Worm (Caenorhabditis elegans) whole organism, mixed stage, embryonic: Measurements from ENCODE around the gene Y73F4A.2.

ENCODE experiments used
- M03D4.4 ChIP-seq: sonication (generic microtip); optimal IDR thresholded peaks from 2 replicates; lab custom pipeline; 2017; ENCODE audit warnings: mild to moderate bottlenecking, missing genetic modification characterization, missing compliant biosample characterization
- bed-3 ChIP-seq: fragments of 200-800 bp; sonication (Bioruptor generic); optimal IDR thresholded peaks from 3 replicates; lab custom pipeline; 2018; ENCODE audit warnings: mild to moderate bottlenecking, missing genetic modification characterization, moderate library complexity, missing compliant biosample characterization
- blmp-1 ChIP-seq: fragments of 150-350 bp; optimal IDR thresholded peaks from 2 replicates; lab custom pipeline; 2014; ENCODE audit warnings: missing biosample characterization, missing genetic modification characterization
- ceh-39 ChIP-seq: fragments of 150-350 bp; optimal IDR thresholded peaks from 2 replicates; lab custom pipeline; 2014; ENCODE audit warnings: missing biosample characterization, missing genetic modification characterization
- ces-1 ChIP-seq: fragments of 150-350 bp; optimal IDR thresholded peaks from 2 replicates; lab custom pipeline; 2014; ENCODE audit warnings: missing biosample characterization, missing genetic modification reagents, missing genetic modification characterization
- drap-1 ChIP-seq: fragments of 200-800 bp; sonication (Bioruptor generic); optimal IDR thresholded peaks from 3 replicates; lab custom pipeline; 2018; ENCODE audit warnings: mild to moderate bottlenecking, missing genetic modification characterization, missing compliant biosample characterization
- elt-1 ChIP-seq: sonication (generic microtip); optimal IDR thresholded peaks from 2 replicates; lab custom pipeline; 2017; ENCODE audit warnings: missing genetic modification characterization, mild to moderate bottlenecking, missing compliant biosample characterization, antibody characterized with exemption, moderate library complexity, borderline replicate concordance; ENCODE audit not compliant: insufficient read depth
- flh-1 ChIP-seq: fragments of 200-800 bp; sonication (Bioruptor generic); optimal IDR thresholded peaks from 2 replicates; lab custom pipeline; 2018; ENCODE audit warnings: mild to moderate bottlenecking, missing genetic modification characterization, moderate library complexity, missing compliant biosample characterization
- ham-2 ChIP-seq: fragments of 200-800 bp; sonication (Bioruptor generic); optimal IDR thresholded peaks from 2 replicates; lab custom pipeline; 2018; ENCODE audit warnings: mild to moderate bottlenecking, missing genetic modification characterization, missing compliant biosample characterization
- hlh-1 ChIP-seq: fragments of 150-350 bp; optimal IDR thresholded peaks from 2 replicates; lab custom pipeline; 2014; ENCODE audit warnings: missing biosample characterization, missing genetic modification reagents, missing genetic modification characterization
- lin-13 ChIP-seq: fragments of 150-350 bp; optimal IDR thresholded peaks from 2 replicates; lab custom pipeline; 2014; ENCODE audit warnings: missing biosample characterization, missing genetic modification characterization
- lin-32 ChIP-seq: fragments of 200-800 bp; sonication (Bioruptor generic); optimal IDR thresholded peaks from 2 replicates; lab custom pipeline; 2018; ENCODE audit warnings: mild to moderate bottlenecking, missing genetic modification characterization, missing compliant biosample characterization
- lsy-2 ChIP-seq: fragments of 150-350 bp; optimal IDR thresholded peaks from 2 replicates; lab custom pipeline; 2014; ENCODE audit warnings: missing biosample characterization, missing genetic modification characterization
- mab-5 ChIP-seq: fragments of 150-350 bp; optimal IDR thresholded peaks from 2 replicates; lab custom pipeline; 2014; ENCODE audit warnings: missing biosample characterization, missing genetic modification characterization
- mep-1 ChIP-seq: fragments of 150-350 bp; optimal IDR thresholded peaks from 2 replicates; lab custom pipeline; 2017; ENCODE audit warnings: missing biosample characterization, missing genetic modification reagents, missing genetic modification characterization, inconsistent platforms
- mls-2 ChIP-seq: sonication (generic microtip); optimal IDR thresholded peaks from 2 replicates; lab custom pipeline; 2016; ENCODE audit warnings: mild to moderate bottlenecking, missing genetic modification characterization, moderate library complexity, missing compliant biosample characterization
- nhr-2 ChIP-seq: fragments of 150-350 bp; optimal IDR thresholded peaks from 2 replicates; lab custom pipeline; 2014; ENCODE audit warnings: missing biosample characterization, missing genetic modification characterization
- nhr-237 ChIP-seq: fragments of 150-350 bp; optimal IDR thresholded peaks from 2 replicates; lab custom pipeline; 2014; ENCODE audit warnings: missing biosample characterization, missing genetic modification characterization
- nhr-76 ChIP-seq: sonication (generic microtip); optimal IDR thresholded peaks from 2 replicates; lab custom pipeline; 2017; ENCODE audit warnings: missing biosample characterization, missing genetic modification characterization
- pha-4 ChIP-seq: fragments of 150-350 bp; optimal IDR thresholded peaks from 2 replicates; lab custom pipeline; 2018; ENCODE audit warnings: missing biosample characterization, missing genetic modification reagents, missing genetic modification characterization
- sem-2 ChIP-seq: fragments of 200-800 bp; sonication (Bioruptor generic); optimal IDR thresholded peaks from 2 replicates; lab custom pipeline; 2018; ENCODE audit warnings: mild to moderate bottlenecking, missing genetic modification characterization, missing compliant biosample characterization
- snpc-4 ChIP-seq: fragments of 150-350 bp; optimal IDR thresholded peaks from 2 replicates; lab custom pipeline; 2014; ENCODE audit warnings: missing biosample characterization, missing genetic modification characterization
- sptf-1 ChIP-seq: sonication (generic microtip); optimal IDR thresholded peaks from 2 replicates; lab custom pipeline; 2017; ENCODE audit warnings: mild to moderate bottlenecking, missing genetic modification characterization, moderate library complexity, missing compliant biosample characterization
- tbx-8 ChIP-seq: fragments of 200-800 bp; sonication (Bioruptor generic); optimal IDR thresholded peaks from 2 replicates; lab custom pipeline; 2018; ENCODE audit warnings: mild to moderate bottlenecking, missing genetic modification characterization, moderate library complexity, missing compliant biosample characterization
- unc-120 ChIP-seq: sonication (generic microtip); optimal IDR thresholded peaks from 2 replicates; lab custom pipeline; 2017; ENCODE audit warnings: missing genetic modification characterization, missing compliant biosample characterization; ENCODE audit not compliant: poor library complexity, severe bottlenecking
- unc-39 ChIP-seq: fragments of 150-350 bp; optimal IDR thresholded peaks from 2 replicates; lab custom pipeline; 2014; ENCODE audit warnings: missing biosample characterization, missing genetic modification characterization
- unc-62 ChIP-seq: fragments of 150-350 bp; optimal IDR thresholded peaks from 2 replicates; lab custom pipeline; 2014; ENCODE audit warnings: missing biosample characterization, missing genetic modification reagents, missing genetic modification characterization
- zip-8 ChIP-seq: fragments of 150-350 bp; optimal IDR thresholded peaks from 2 replicates; lab custom pipeline; 2014; ENCODE audit warnings: missing biosample characterization, missing genetic modification characterization
- ztf-11 ChIP-seq: fragments of 150-350 bp; optimal IDR thresholded peaks from 2 replicates; lab custom pipeline; 2014; ENCODE audit warnings: missing biosample characterization, missing genetic modification characterization

Y73F4A.2 gene

DNA sequence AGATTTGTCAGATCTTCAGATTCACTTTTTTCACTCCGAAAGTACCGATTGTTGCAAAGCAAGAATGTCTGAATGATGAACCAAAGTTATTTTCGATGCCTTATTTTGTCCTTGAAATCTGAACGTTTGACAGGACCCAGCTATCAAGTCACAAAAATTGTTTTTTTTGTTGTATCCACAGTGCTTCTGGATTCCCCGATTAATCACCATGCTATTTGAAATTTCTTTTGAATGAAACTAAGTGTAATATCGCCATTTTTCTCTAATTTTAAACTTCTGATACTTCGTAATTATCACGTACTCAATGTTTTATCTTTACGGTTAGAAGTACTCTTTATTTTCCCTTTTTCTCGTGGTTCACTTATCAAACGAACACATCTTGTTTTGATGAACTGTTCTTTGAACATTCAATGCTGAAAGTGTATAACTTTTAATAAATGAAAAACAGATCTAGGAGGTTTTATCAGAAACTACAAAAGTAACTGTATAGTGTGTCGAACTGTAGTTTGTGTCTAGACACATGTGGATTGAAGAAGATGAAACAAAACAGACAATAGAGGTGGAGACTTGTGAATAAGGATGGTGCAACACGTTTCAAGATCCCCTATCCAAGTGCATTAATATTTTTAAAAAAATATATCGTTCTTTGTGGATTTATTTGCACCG lies 8.5 kb upstream of the Y73F4A.2 start:
- no peak for TF ChIP-seq sem-2 (GFP tag; lab: Kevin White, UChicago)
- TF ChIP-seq elt-1 (tag; lab: Kevin White, UChicago): no peak
- TF ChIP-seq flh-1: no peak
- TF ChIP-seq lin-32 (GFP tag; lab: Kevin White, UChicago): no peak
- TF ChIP-seq mls-2 (tag; lab: Kevin White, UChicago): no peak
- TF ChIP-seq snpc-4 (tag; lab: Kevin White, UChicago): no peak

DNA sequence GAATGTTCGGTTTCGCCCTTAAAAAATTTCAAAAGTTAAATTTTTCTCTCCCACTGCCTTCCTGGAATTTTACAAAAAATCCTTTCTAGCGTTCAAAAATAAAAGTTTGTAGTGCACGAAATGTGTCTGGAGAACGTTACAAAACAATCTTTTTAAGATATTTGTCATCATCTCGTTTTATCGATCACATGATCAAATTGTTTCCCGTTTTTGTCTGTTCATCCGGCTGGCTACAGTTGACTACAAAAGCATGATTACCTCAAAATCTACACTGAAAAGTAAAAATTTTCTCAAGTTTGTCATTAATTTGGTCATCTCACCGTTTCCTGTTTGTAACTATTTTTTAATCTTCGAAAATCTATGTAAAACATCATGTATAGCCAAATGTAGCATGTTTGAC lies 7.9 kb upstream of the Y73F4A.2 start:
- no peak for TF ChIP-seq ham-2 (GFP tag; lab: Kevin White, UChicago)
- no peak for TF ChIP-seq mab-5 (tag; lab: Kevin White, UChicago)
- TF ChIP-seq mls-2 (tag; lab: Kevin White, UChicago): no peak
- no peak for TF ChIP-seq elt-1 (tag; lab: Kevin White, UChicago)
- no peak for TF ChIP-seq lsy-2
- TF ChIP-seq, all 35 proteins: peak for 0

DNA sequence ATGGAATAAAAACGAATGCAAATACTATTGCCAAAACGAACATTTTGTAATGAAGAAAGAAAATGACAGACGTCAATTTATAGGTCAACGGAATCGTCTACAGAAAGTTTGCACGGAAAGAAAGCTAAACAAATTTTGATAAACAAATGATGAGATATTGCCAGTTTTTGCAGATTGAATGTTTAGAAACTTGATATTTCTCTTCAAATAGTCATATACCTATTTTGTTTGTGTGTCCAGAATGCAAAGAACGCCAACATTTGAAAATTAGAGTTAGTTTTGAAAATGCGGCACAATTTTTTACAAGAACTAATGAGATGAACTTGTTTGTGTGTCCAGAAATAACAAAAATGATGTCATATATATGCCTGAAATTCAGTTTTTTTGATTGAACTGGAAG lies 2.1 kb upstream of the Y73F4A.2 start, which contains the start of gene Y73F4A.1:
TSS of gene Y73F4A.1 (minus strand) at position 101 of the 400 bp plus-strand sequence.
- no peak for TF ChIP-seq unc-39 (tag; lab: Kevin White, UChicago)
- no peak for TF ChIP-seq M03D4.4
- no peak for TF ChIP-seq zip-8 (tag; lab: Kevin White, UChicago)
- no peak for TF ChIP-seq lsy-2
- no peak for TF ChIP-seq ceh-39 (tag; lab: Kevin White, UChicago)
- TF ChIP-seq mab-5 (tag; lab: Kevin White, UChicago): no peak
- no peak for TF ChIP-seq pha-4 (tag; lab: Kevin White, UChicago)
- TF ChIP-seq ztf-11 (tag; lab: Kevin White, UChicago): no peak
- no peak for TF ChIP-seq mls-2 (tag; lab: Kevin White, UChicago)
- TF ChIP-seq unc-62 (GFP tag; lab: Kevin White, UChicago): no peak
- no peak for TF ChIP-seq nhr-76 (tag; lab: Kevin White, UChicago)
- TF ChIP-seq sem-2 (GFP tag; lab: Kevin White, UChicago): no peak

DNA sequence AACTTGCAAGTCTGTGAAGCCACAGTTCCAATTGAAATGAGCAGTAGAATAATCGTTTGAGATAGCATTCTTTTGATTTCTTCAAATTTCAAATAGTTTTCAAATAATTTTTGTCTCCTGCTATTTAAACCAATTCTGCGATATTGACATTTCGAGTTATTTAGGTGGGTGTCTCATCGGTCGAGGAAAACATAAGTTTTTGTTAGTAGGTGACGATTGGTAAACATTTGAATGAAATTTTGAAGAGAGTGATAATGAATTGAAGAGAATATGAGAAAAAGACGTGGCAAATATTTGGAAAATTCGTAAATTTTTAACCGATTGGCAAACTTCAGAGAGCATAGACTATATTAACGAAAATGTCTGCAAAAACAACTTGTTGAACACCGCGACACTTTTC lies 2.8 kb downstream of the Y73F4A.2 start, which contains the start of gene Y73F4A.3:
TSS of gene Y73F4A.3 (minus strand) at position 101 of the 400 bp plus-strand sequence.
- TF ChIP-seq unc-39 (tag; lab: Kevin White, UChicago) (no peak), M03D4.4 (no peak), nhr-237 (tag; lab: Kevin White, UChicago) (no peak), hlh-1 (tag; lab: Kevin White, UChicago) (no peak), unc-120 (tag; lab: Kevin White, UChicago) (no peak), unc-62 (GFP tag; lab: Kevin White, UChicago) (no peak), mep-1 (tag; lab: Kevin White, UChicago) (no peak), blmp-1 (tag; lab: Kevin White, UChicago) (no peak), sem-2 (GFP tag; lab: Kevin White, UChicago) (no peak), ham-2 (GFP tag; lab: Kevin White, UChicago) (no peak), lsy-2 (no peak), sptf-1 (tag; lab: Kevin White, UChicago) (no peak)

DNA sequence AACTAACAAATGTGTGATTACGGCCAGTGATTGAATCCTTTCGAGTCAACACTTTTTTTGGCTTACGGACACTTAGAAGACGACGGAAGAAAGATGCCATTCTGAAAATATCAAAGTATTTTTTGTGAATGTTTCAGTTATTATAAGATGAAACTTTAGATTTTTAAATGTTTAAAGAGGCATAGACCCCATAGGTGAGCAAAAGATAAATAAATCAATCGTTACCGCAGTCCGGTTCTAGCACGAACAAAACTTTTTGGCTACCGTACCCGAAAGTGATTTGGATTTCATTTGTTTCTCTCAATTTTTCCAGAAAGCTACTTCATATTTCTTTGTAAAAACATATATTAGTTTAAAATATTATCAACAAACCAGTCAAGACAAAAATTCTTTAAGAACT lies 6.1 kb downstream of the Y73F4A.2 start, which contains the start of gene C53D6.7:
TSS of gene C53D6.7 (minus strand) at position 101 of the 400 bp plus-strand sequence.
- no peak for TF ChIP-seq ceh-39 (tag; lab: Kevin White, UChicago)
- TF ChIP-seq drap-1 (GFP tag; lab: Kevin White, UChicago): no peak
- TF ChIP-seq unc-120 (tag; lab: Kevin White, UChicago): no peak
- TF ChIP-seq M03D4.4: no peak
- TF ChIP-seq nhr-76 (tag; lab: Kevin White, UChicago): no peak
- TF ChIP-seq lin-13 (tag; lab: Kevin White, UChicago): no peak
- TF ChIP-seq elt-1 (tag; lab: Kevin White, UChicago): no peak
- no peak for TF ChIP-seq tbx-8 (GFP tag; lab: Kevin White, UChicago)
- TF ChIP-seq mep-1 (tag; lab: Kevin White, UChicago): no peak
- no peak for TF ChIP-seq mls-2 (tag; lab: Kevin White, UChicago)

DNA sequence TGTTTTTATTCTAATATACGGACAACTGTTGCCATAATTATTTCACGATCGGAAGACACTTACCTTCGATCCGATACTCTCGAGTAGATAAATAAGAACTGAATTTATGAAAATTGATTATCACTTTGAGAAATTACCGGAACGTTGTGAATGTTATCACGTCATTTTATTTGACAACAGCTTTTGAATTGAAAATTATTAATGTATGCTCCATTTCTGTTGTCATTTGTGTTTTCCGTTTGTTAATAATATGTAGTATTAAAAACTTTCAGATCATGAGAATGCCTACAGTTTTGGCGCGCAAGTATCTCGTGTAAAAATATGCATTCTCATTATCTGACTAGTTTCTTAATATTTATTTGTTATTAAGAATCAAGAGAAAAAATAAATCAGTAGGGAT lies 8.8 kb downstream of the Y73F4A.2 start, which contains the start of gene C53D6.10:
TSS of gene C53D6.10 (minus strand) at position 101 of the 400 bp plus-strand sequence.
- no peak for TF ChIP-seq lsy-2
- no peak for TF ChIP-seq mab-5 (tag; lab: Kevin White, UChicago)
- TF ChIP-seq nhr-2 (tag; lab: Kevin White, UChicago): no peak
- no peak for TF ChIP-seq bed-3 (GFP tag; lab: Kevin White, UChicago)
- TF ChIP-seq flh-1: no peak
- TF ChIP-seq ces-1 (GFP tag; lab: Kevin White, UChicago): no peak
- no peak for TF ChIP-seq lin-32 (GFP tag; lab: Kevin White, UChicago)
- no peak for TF ChIP-seq zip-8 (tag; lab: Kevin White, UChicago)
